Worm (Caenorhabditis elegans): ENCODE measurements around the gene C11H1.7.

Gene C11H1.7

ce11 chrX:14327398-14327797 is at the start of gene C11H1.7:
Gene C11H1.7, plus strand, starts transcription at chrX:14327409.
- TF ChIP-seq W03F9.2 (tag; optimal IDR thresholded peaks at IDR 0.05), result no peak
- TF ChIP-seq dao-5 (tag; optimal IDR thresholded peaks at IDR 0.05), result no peak
- no peak for TF ChIP-seq him-1 (tag; optimal IDR thresholded peaks at IDR 0.05)

- TF ChIP-seq dao-5 (tag; optimal IDR thresholded peaks at IDR 0.05), result no peak
These were observed 45.7 kb upstream of the C11H1.7 start, which contains the start of gene E02H4.2 for ce11 chrX:14281526-14281925. Gene E02H4.2, minus strand, starts transcription at chrX:14281626.

- TF ChIP-seq dao-5 (tag; optimal IDR thresholded peaks at IDR 0.05) (no peak), W03F9.2 (tag; optimal IDR thresholded peaks at IDR 0.05) (no peak), him-1 (tag; optimal IDR thresholded peaks at IDR 0.05) (no peak)
These were observed 39.3 kb upstream of the C11H1.7 start for ce11 chrX:14287888-14288287.

DNA sequence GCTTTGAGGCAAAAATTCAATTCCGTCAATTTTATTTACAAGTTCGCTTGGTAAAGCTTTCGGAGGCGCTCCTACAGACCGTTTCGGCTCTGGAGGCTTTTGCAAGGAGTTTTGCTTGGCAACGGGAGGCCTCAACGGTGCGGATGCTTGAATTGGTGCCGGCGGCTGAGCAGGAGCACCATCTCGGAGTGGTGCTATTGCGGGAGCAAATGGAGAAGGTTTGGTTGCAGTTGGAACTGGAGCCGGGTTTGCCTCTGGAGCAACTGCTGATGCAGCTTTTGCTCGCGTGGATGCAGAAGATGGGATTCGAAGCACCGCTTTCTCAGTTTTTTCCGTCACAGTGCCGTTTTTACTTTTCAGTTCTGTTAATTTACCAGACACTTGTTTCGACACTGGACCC is 37.2 kb upstream of the C11H1.7 start:
- TF ChIP-seq dao-5 (tag; optimal IDR thresholded peaks at IDR 0.05) (no peak), W03F9.2 (tag; optimal IDR thresholded peaks at IDR 0.05) (no peak), him-1 (tag; optimal IDR thresholded peaks at IDR 0.05) (no peak)

DNA sequence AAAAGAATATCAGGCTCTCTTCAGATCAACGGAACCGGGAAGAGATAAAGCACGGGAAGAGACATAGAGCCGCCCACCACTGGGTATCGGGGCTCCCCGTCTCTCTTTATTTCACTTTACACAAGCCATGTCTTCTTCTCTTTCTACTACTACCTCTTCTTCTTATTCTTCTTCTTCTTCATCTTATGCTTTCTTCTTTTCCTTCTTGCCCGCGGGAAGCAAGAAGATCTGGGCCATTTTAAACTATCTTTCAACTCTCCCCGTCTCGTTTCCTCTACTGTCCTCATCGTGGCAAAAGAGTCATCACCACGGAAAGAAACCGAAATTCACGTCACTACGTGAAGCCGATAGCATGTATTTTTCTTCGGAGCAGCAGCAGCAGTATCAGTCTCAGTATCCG is 34.6 kb upstream of the C11H1.7 start:
- TF ChIP-seq W03F9.2 (tag; optimal IDR thresholded peaks at IDR 0.05) (no peak), dao-5 (tag; optimal IDR thresholded peaks at IDR 0.05) (no peak), him-1 (tag; optimal IDR thresholded peaks at IDR 0.05) (no peak)

ce11 chrX:14296559-14296958 is 30.6 kb upstream of the C11H1.7 start, which contains the start of gene madd-3:
Gene madd-3, minus strand, starts transcription at chrX:14296659.
- TF ChIP-seq W03F9.2 (tag; optimal IDR thresholded peaks at IDR 0.05) (no peak), dao-5 (tag; optimal IDR thresholded peaks at IDR 0.05) (no peak), him-1 (tag; optimal IDR thresholded peaks at IDR 0.05) (no peak)

- TF ChIP-seq W03F9.2 (tag; optimal IDR thresholded peaks at IDR 0.05) (no peak), him-1 (tag; optimal IDR thresholded peaks at IDR 0.05) (peak; percentile 48)
These were observed 30.0 kb upstream of the C11H1.7 start for ce11 chrX:14297209-14297608.

DNA sequence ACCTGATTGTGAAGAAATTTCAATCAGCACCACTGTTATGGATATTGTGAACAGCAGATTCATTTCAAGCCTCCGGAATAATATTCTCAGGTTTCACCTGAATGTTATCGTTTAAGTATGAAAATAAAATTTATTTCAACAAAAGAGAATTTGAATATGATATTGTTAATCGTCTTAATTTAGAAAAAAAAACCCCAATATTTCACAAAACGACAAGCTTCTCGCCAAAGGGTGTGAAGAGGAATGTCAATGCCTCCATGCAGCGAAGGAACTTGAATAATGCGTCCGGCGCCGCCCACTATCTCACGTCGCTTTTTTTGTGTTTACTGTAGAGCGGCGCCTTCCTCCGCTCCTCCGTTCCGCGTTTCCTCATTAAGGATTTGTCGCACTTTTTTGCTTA is 24.1 kb upstream of the C11H1.7 start, which contains the start of gene C11H1.5:
TSS of gene C11H1.5 (minus strand) at position 101 of the 400 bp plus-strand sequence.
- no peak for TF ChIP-seq him-1 (tag; optimal IDR thresholded peaks at IDR 0.05)
- no peak for TF ChIP-seq W03F9.2 (tag; optimal IDR thresholded peaks at IDR 0.05)
- TF ChIP-seq dao-5 (tag; optimal IDR thresholded peaks at IDR 0.05), result no peak

DNA sequence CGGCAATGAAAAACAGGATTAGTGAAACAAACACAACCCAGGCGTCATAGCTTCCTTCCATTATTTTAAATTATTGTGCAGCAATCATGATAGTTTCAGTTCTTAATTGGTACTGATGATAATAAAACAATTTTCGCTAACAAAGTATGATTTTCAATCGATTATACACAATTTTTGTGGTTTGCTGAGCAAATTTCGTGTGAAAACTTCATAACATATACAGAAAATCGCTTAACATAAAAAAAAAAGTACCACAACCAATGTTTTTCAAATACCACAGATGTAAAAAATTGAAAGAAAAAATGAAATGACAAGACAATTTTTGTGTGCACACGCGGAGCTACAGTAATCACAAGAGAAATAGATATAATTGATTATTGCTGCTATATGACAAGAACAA is 19.5 kb upstream of the C11H1.7 start, which contains the start of gene gphr-2:
TSS of gene gphr-2 (minus strand) at position 101 of the 400 bp plus-strand sequence.
- TF ChIP-seq W03F9.2 (tag; optimal IDR thresholded peaks at IDR 0.05), result no peak
- no peak for TF ChIP-seq him-1 (tag; optimal IDR thresholded peaks at IDR 0.05)
- no peak for TF ChIP-seq dao-5 (tag; optimal IDR thresholded peaks at IDR 0.05)

DNA sequence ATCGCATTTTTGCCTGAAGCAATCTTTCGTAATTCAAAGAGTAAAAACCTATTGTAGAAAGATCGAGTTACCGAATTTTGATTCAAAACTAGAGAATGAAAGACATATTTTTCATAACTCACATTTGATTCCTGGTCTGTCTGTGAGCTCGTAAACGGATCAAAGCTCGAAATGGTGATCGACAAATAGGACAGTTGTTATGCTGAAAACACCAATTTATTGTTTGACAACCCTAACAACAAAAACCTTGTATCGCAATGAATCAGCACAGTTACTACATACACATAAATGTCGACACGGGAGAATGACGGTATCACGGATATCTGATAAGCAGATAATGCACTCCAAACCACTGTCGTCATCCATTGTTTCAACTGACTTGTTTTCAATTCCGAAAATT is 17.6 kb upstream of the C11H1.7 start:
- TF ChIP-seq W03F9.2 (tag; optimal IDR thresholded peaks at IDR 0.05) (no peak), him-1 (tag; optimal IDR thresholded peaks at IDR 0.05) (no peak), dao-5 (tag; optimal IDR thresholded peaks at IDR 0.05) (no peak)

- no peak for TF ChIP-seq W03F9.2 (tag; optimal IDR thresholded peaks at IDR 0.05)
- TF ChIP-seq him-1 (tag; optimal IDR thresholded peaks at IDR 0.05), result no peak
- TF ChIP-seq dao-5 (tag; optimal IDR thresholded peaks at IDR 0.05), result no peak
These were observed 15.6 kb upstream of the C11H1.7 start, which contains the start of gene mgrn-1 for ce11 chrX:14311583-14311982. Gene mgrn-1, minus strand, starts transcription at chrX:14311683.

DNA sequence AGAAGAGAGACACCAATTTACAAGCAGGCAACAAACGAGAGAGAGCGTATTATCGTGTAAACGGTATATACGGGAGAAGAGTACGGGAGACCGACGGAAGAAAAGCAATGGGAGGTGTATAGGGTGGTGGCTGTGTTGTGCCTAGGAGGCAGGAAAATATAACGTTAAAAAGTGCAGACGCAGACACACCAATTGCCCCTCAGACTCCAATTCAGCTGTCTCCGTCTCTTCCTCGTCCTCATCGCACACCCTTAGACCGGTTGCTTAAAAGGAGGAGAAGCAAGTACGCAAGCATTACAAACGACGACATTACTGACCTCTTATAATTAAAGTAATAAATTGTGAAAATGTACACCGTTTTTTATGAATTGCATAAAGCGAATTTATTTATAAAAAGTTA is 14.8 kb upstream of the C11H1.7 start:
- TF ChIP-seq W03F9.2 (tag; optimal IDR thresholded peaks at IDR 0.05) (peak; percentile 10), dao-5 (tag; optimal IDR thresholded peaks at IDR 0.05) (no peak)

DNA sequence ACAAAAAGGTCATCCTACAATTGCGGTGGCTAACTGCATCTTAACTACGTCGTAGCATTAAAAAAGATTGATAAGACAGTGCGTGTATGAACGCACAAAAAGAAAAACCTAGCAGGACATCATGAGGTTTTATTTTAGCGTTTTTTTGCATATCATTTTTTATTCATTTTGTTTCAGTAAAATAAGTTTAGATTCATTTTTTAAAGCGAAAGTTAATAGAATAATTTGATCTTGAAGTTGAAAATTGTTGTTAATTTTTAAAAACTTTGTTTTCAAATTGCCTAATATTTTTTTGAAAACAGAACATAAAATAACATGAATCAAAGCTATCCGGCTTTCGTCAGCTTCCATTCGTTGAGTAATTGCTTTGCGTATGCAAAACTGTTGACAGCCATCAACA is 13.6 kb upstream of the C11H1.7 start, which contains the start of gene prx-1:
TSS of gene prx-1 (plus strand) at position 301 of the 400 bp plus-strand sequence.
- TF ChIP-seq W03F9.2 (tag; optimal IDR thresholded peaks at IDR 0.05) (no peak), him-1 (tag; optimal IDR thresholded peaks at IDR 0.05) (no peak), dao-5 (tag; optimal IDR thresholded peaks at IDR 0.05) (no peak)

ce11 chrX:14316132-14316531 is 11.1 kb upstream of the C11H1.7 start:
- no peak for TF ChIP-seq W03F9.2 (tag; optimal IDR thresholded peaks at IDR 0.05)
- TF ChIP-seq dao-5 (tag; optimal IDR thresholded peaks at IDR 0.05), result no peak
- TF ChIP-seq him-1 (tag; optimal IDR thresholded peaks at IDR 0.05), result no peak

ce11 chrX:14320298-14320697 is 6.9 kb upstream of the C11H1.7 start, which contains the start of gene C11H1.9:
Gene C11H1.9, minus strand, starts transcription at chrX:14320398.
- TF ChIP-seq him-1 (tag; optimal IDR thresholded peaks at IDR 0.05) (no peak), W03F9.2 (tag; optimal IDR thresholded peaks at IDR 0.05) (no peak), dao-5 (tag; optimal IDR thresholded peaks at IDR 0.05) (no peak)

Measured in whole organism, L4/young adult.